Worm (Caenorhabditis elegans) whole organism, L4/young adult: ENCODE measurements around the gene oig-3.

Experiments used
- W03F9.2 ChIP-seq: fragments of 150-350 bp; optimal IDR thresholded peaks from 2 replicates; lab custom pipeline; 2014; ENCODE audit warnings: missing biosample characterization, missing genetic modification characterization
- him-1 ChIP-seq: sonication (generic microtip); optimal IDR thresholded peaks from 2 replicates; lab custom pipeline; 2016; ENCODE audit warnings: missing genotype, missing genetic modification reagents, missing genetic modification characterization, missing compliant biosample characterization

DNA sequence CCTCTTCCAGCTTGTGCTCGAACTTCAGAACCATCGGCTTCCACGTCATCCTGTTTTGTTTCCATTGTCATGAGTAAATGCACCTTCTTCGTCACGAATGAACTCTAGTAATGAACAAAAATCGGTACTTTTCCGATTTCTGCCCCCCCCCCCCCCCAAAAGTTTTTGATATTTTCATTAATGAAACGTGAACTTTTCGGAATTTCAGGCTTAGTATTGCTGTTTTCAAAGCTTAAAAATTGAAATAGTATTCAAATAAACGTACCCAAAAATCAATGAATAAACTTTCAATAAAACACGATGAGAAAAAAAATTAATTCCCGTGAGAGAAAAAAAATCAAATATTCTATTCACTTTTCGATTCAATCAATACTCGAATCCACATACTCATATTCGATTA, 50.2 kb downstream of the oig-3 start, which contains the start of the genes scrm-7 and Y50E8A.10:
- no peak for TF ChIP-seq W03F9.2
- TF ChIP-seq him-1 = no peak
